Fruit fly (Drosophila melanogaster) whole organism, embryonic: ENCODE data around the gene CG17028.
A peak's percentile ranks its signal among the peaks of the same experiment; 100 is the strongest.

Experiments used
- Adf1 ChIP-seq: fragments of 200-800 bp; sonication (Bioruptor generic); IDR thresholded peaks from 2 replicates; pipeline ENCODE4 v1.3.6; 2022; ENCODE audit warnings: missing biosample characterization, missing genetic modification characterization
- BtbVII ChIP-seq: fragments of 200-800 bp; sonication (Bioruptor generic); optimal IDR thresholded peaks from 3 replicates; lab custom pipeline; 2017; ENCODE audit warnings: missing biosample characterization, mild to moderate bottlenecking, missing genetic modification characterization
- CG10274 ChIP-seq: fragments of 200-800 bp; sonication (Bioruptor generic); optimal IDR thresholded peaks from 3 replicates; lab custom pipeline; 2017; ENCODE audit warnings: missing biosample characterization, mild to moderate bottlenecking, missing genetic modification characterization
- CG12391 ChIP-seq: fragments of 200-800 bp; sonication (Bioruptor generic); optimal IDR thresholded peaks from 3 replicates; lab custom pipeline; 2018; ENCODE audit warnings: missing biosample characterization, mild to moderate bottlenecking, missing genetic modification characterization, moderate library complexity
- CG15011 ChIP-seq: fragments of 200-800 bp; sonication (Bioruptor generic); optimal IDR thresholded peaks from 3 replicates; lab custom pipeline; 2018; ENCODE audit warnings: missing biosample characterization, mild to moderate bottlenecking, missing genetic modification characterization
- CG17385 ChIP-seq: fragments of 200-800 bp; sonication (Bioruptor generic); optimal IDR thresholded peaks from 3 replicates; lab custom pipeline; 2018; ENCODE audit warnings: missing biosample characterization, mild to moderate bottlenecking, missing genetic modification characterization
- CG18619 ChIP-seq: fragments of 200-800 bp; sonication (Bioruptor generic); optimal IDR thresholded peaks from 3 replicates; lab custom pipeline; 2017; ENCODE audit warnings: missing biosample characterization, mild to moderate bottlenecking, missing genetic modification characterization
- CG31365 ChIP-seq: fragments of 200-800 bp; sonication (Bioruptor generic); optimal IDR thresholded peaks from 2 replicates; lab custom pipeline; 2018; ENCODE audit warnings: missing biosample characterization, mild to moderate bottlenecking, missing genetic modification characterization
- CG3163 ChIP-seq: fragments of 200-800 bp; sonication (Bioruptor generic); optimal IDR thresholded peaks from 3 replicates; lab custom pipeline; 2016; ENCODE audit warnings: missing biosample characterization, missing genetic modification characterization
- CG33213 ChIP-seq: fragments of 200-800 bp; sonication (Bioruptor generic); optimal IDR thresholded peaks from 3 replicates; lab custom pipeline; 2016; ENCODE audit warnings: missing biosample characterization, missing genetic modification characterization
- CG42726 ChIP-seq: fragments of 200-800 bp; sonication (Bioruptor generic); IDR thresholded peaks from 2 replicates; pipeline ENCODE4 v1.3.6; 2022; ENCODE audit warnings: missing biosample characterization, missing genetic modification characterization; ENCODE audit not compliant: partially characterized antibody
- CG7839 ChIP-seq: fragments of 200-800 bp; sonication (Bioruptor generic); optimal IDR thresholded peaks from 3 replicates; lab custom pipeline; 2018; ENCODE audit warnings: missing biosample characterization, mild to moderate bottlenecking, missing genetic modification characterization, moderate library complexity
- CG8281 ChIP-seq: fragments of 200-800 bp; sonication (Bioruptor generic); optimal IDR thresholded peaks from 2 replicates; lab custom pipeline; 2018; ENCODE audit warnings: missing biosample characterization, mild to moderate bottlenecking, missing genetic modification characterization, moderate library complexity
- CkIIα-i1 ChIP-seq: fragments of 200-800 bp; sonication (Bioruptor generic); IDR thresholded peaks from 2 replicates; pipeline ENCODE4 v1.3.6; 2022; ENCODE audit warnings: missing biosample characterization, missing genetic modification characterization
- Dbx ChIP-seq: fragments of 200-800 bp; sonication (Bioruptor generic); IDR thresholded peaks from 3 replicates; pipeline ENCODE4 v1.3.6; 2022; ENCODE audit warnings: missing biosample characterization, missing genetic modification characterization
- Elba2 ChIP-seq: fragments of 200-800 bp; sonication (Bioruptor generic); optimal IDR thresholded peaks from 3 replicates; lab custom pipeline; 2016; ENCODE audit warnings: missing biosample characterization, missing genetic modification characterization
- HHEX ChIP-seq: fragments of 200-800 bp; sonication (Bioruptor generic); optimal IDR thresholded peaks from 3 replicates; lab custom pipeline; 2017; ENCODE audit warnings: missing biosample characterization, mild to moderate bottlenecking, missing genetic modification characterization, missing genetic modification reagents
- HLH4C ChIP-seq: fragments of 200-800 bp; sonication (Bioruptor generic); IDR thresholded peaks from 3 replicates; pipeline ENCODE4 v1.3.6; 2022; ENCODE audit warnings: missing biosample characterization, missing genetic modification characterization; ENCODE audit not compliant: partially characterized antibody
- Hand ChIP-seq: fragments of 200-800 bp; sonication (Bioruptor generic); optimal IDR thresholded peaks from 2 replicates; lab custom pipeline; 2017; ENCODE audit warnings: mild to moderate bottlenecking, missing biosample characterization, missing genetic modification reagents, missing genetic modification characterization
- Meics ChIP-seq: fragments of 200-800 bp; sonication (Bioruptor generic); optimal IDR thresholded peaks from 2 replicates; lab custom pipeline; 2017; ENCODE audit warnings: missing biosample characterization, mild to moderate bottlenecking, missing genetic modification characterization
- Oaz ChIP-seq: fragments of 200-800 bp; sonication (Bioruptor generic); IDR thresholded peaks from 2 replicates; pipeline ENCODE4 v1.3.6; 2022; ENCODE audit warnings: missing biosample characterization, missing genetic modification characterization
- Ptx1 ChIP-seq: fragments of 200-800 bp; sonication (Bioruptor generic); IDR thresholded peaks from 2 replicates; pipeline ENCODE4 v1.3.6; 2022; ENCODE audit warnings: missing biosample characterization, missing genetic modification characterization
- Xbp1 ChIP-seq: fragments of 200-800 bp; sonication (Bioruptor generic); optimal IDR thresholded peaks from 3 replicates; lab custom pipeline; 2016; ENCODE audit warnings: missing biosample characterization, mild to moderate bottlenecking, missing genetic modification characterization
- YL-1 ChIP-seq: fragments of 200-800 bp; sonication (Bioruptor generic); optimal IDR thresholded peaks from 3 replicates; lab custom pipeline; 2017; ENCODE audit warnings: missing biosample characterization, mild to moderate bottlenecking, missing genetic modification characterization
- ase ChIP-seq: fragments of 200-800 bp; sonication (Bioruptor generic); IDR thresholded peaks from 3 replicates; pipeline ENCODE4 v1.3.6; 2022; ENCODE audit warnings: missing biosample characterization, missing genetic modification characterization
- chif ChIP-seq, 2 experiments: fragments of 200-800 bp; sonication (Bioruptor generic); optimal IDR thresholded peaks; 3 replicates each; lab custom pipeline; 2016; ENCODE audit warnings: missing biosample characterization in 2 of 2, missing genetic modification characterization in 2 of 2
- chm ChIP-seq: fragments of 200-800 bp; sonication (Bioruptor generic); IDR thresholded peaks from 2 replicates; pipeline ENCODE4 v1.3.6; 2022; ENCODE audit warnings: missing biosample characterization, missing genetic modification characterization
- cwo ChIP-seq: fragments of 200-800 bp; sonication (Bioruptor generic); optimal IDR thresholded peaks from 3 replicates; lab custom pipeline; 2017; ENCODE audit warnings: missing biosample characterization, missing genetic modification characterization, mild to moderate bottlenecking, moderate library complexity, missing genetic modification reagents
- dysf ChIP-seq: fragments of 200-800 bp; sonication (Bioruptor generic); IDR thresholded peaks from 3 replicates; pipeline ENCODE4 v1.3.6; 2022; ENCODE audit warnings: missing biosample characterization, missing genetic modification characterization
- hbn ChIP-seq: fragments of 200-800 bp; sonication (Bioruptor generic); IDR thresholded peaks from 2 replicates; pipeline ENCODE4 v1.3.6; 2022; ENCODE audit warnings: missing biosample characterization, missing genetic modification characterization; ENCODE audit not compliant: partially characterized antibody
- her ChIP-seq: fragments of 200-800 bp; sonication (Bioruptor generic); optimal IDR thresholded peaks from 2 replicates; lab custom pipeline; 2016; ENCODE audit warnings: missing biosample characterization, missing genetic modification characterization
- hkb ChIP-seq, 2 experiments: fragments of 200-800 bp in 1 of 2; fragments of >200 bp in 1 of 2; sonication (Bioruptor generic) in 1 of 2; IDR thresholded peaks in 1 of 2; optimal IDR thresholded peaks in 1 of 2; 2 replicates each; pipeline versions ENCODE4 v1.3.6 to Lab custom; 2017 to 2022; ENCODE audit warnings: missing biosample characterization in 1 of 2, missing genetic modification characterization in 1 of 2
- insv ChIP-seq, 2 experiments: fragments of 200-800 bp; sonication (Bioruptor generic); optimal IDR thresholded peaks; 3 replicates each; lab custom pipeline; 2016 to 2018; ENCODE audit warnings: missing biosample characterization in 2 of 2, missing genetic modification characterization in 2 of 2
- nau ChIP-seq: fragments of 200-800 bp; sonication (Bioruptor generic); optimal IDR thresholded peaks from 3 replicates; lab custom pipeline; 2017; ENCODE audit warnings: missing biosample characterization, mild to moderate bottlenecking, missing genetic modification characterization, missing genetic modification reagents
- nmo ChIP-seq: fragments of 200-800 bp; sonication (Bioruptor generic); optimal IDR thresholded peaks from 2 replicates; lab custom pipeline; 2018; ENCODE audit warnings: missing biosample characterization, mild to moderate bottlenecking, missing genetic modification characterization, moderate library complexity
- otp ChIP-seq: fragments of 200-800 bp; sonication (Bioruptor generic); IDR thresholded peaks from 3 replicates; pipeline ENCODE4, ENCODE4 v1.3.6; 2022; ENCODE audit warnings: missing biosample characterization, missing genetic modification characterization
- pho ChIP-seq: fragments of 200-800 bp; sonication (Bioruptor generic); optimal IDR thresholded peaks from 2 replicates; lab custom pipeline; 2016; ENCODE audit warnings: missing biosample characterization, missing genetic modification characterization
- psq ChIP-seq: fragments of 200-800 bp; sonication (Bioruptor generic); optimal IDR thresholded peaks from 2 replicates; lab custom pipeline; 2017; ENCODE audit warnings: missing biosample characterization, missing genetic modification characterization
- repo ChIP-seq: fragments of 200-800 bp; sonication (Bioruptor generic); optimal IDR thresholded peaks from 2 replicates; lab custom pipeline; 2016; ENCODE audit warnings: missing biosample characterization, missing genetic modification characterization
- sd ChIP-seq: fragments of 200-800 bp; sonication (Bioruptor generic); optimal IDR thresholded peaks from 3 replicates; lab custom pipeline; 2018; ENCODE audit warnings: missing biosample characterization, mild to moderate bottlenecking, missing genetic modification characterization, moderate library complexity

Gene CG17028

dm6 chr3L:16011319-16012210 is 33.2 kb downstream of the CG17028 start, which contains the start of gene mib1 (continued):
- TF ChIP-seq repo (GFP tag; lab: Kevin White, UChicago), result no peak
- TF ChIP-seq psq (GFP tag; lab: Kevin White, UChicago), result peak; percentile 11
- TF ChIP-seq CkIIα-i1 (GFP tag; lab: Robert Waterston, UW), result no peak
- TF ChIP-seq nmo (GFP tag; lab: Kevin White, UChicago), result peak; percentile 90
- TF ChIP-seq YL-1 (GFP tag; lab: Kevin White, UChicago), result peak; percentile 91
- TF ChIP-seq Elba2 (GFP tag; lab: Kevin White, UChicago), result no peak
- peak; percentile 38; the same call in 1 of the 2 replicates for TF ChIP-seq Adf1 (GFP tag; lab: Robert Waterston, UW)
- peak; percentile 38 for TF ChIP-seq pho
- TF ChIP-seq Meics (GFP tag; lab: Kevin White, UChicago), result peak; percentile 13
- peak; percentile 99 for TF ChIP-seq sd
- TF ChIP-seq CG17385 (GFP tag; lab: Kevin White, UChicago), result peak; percentile 6
- peak; percentile 91 for TF ChIP-seq hbn (GFP tag; lab: Robert Waterston, UW)
- no peak for TF ChIP-seq Oaz (GFP tag; lab: Robert Waterston, UW)
- no peak for TF ChIP-seq CG10274 (GFP tag; lab: Kevin White, UChicago)
- peak; percentile 3 for TF ChIP-seq cwo
- TF ChIP-seq Hand (GFP tag; lab: Kevin White, UChicago), result no peak
- peak in 1 of 2 experiments; percentile 15 for TF ChIP-seq chif (GFP tag; optimal IDR thresholded peaks at IDR 0.05; lab: Kevin White, UChicago)
- TF ChIP-seq otp (GFP tag; lab: Robert Waterston, UW), result no peak
- TF ChIP-seq BtbVII (GFP tag; lab: Kevin White, UChicago), result no peak
- peak; percentile 60 for TF ChIP-seq CG31365
- peak; percentile 28 for TF ChIP-seq HHEX (GFP tag; lab: Kevin White, UChicago)
- TF ChIP-seq chm, result peak; percentile 68; the same call in 1 of the 2 replicates
- peak in 1 of 2 experiments; percentile 19 for TF ChIP-seq insv (GFP tag; optimal IDR thresholded peaks at IDR 0.05; lab: Kevin White, UChicago)
- no peak for TF ChIP-seq hkb (optimal IDR thresholded peaks at IDR 0.05; lab: Kevin White, UChicago)
- TF ChIP-seq hkb (GFP tag; IDR thresholded peaks at IDR 0.05; lab: Robert Waterston, UW), result 0 out of 2 replicates have a peak, but pooled peaks have one; percentile 13
- TF ChIP-seq HLH4C (GFP tag; lab: Robert Waterston, UW), result peak; percentile 84
- TF ChIP-seq CG33213 (GFP tag; lab: Kevin White, UChicago), result peak; percentile 86
- TF ChIP-seq CG15011, result no peak
- TF ChIP-seq nau (GFP tag; lab: Kevin White, UChicago), result no peak
- TF ChIP-seq her (GFP tag; lab: Kevin White, UChicago), result peak; percentile 6
- TF ChIP-seq CG7839 (tag; lab: Kevin White, UChicago), result no peak
- TF ChIP-seq CG42726, result peak; percentile 94
- TF ChIP-seq CG18619 (GFP tag; lab: Kevin White, UChicago), result no peak
- TF ChIP-seq Dbx (GFP tag; lab: Robert Waterston, UW), result 0 out of 3 replicates have a peak, but pooled peaks have one; percentile 5
- peak; percentile 26; the same call in 1 of the 2 replicates for TF ChIP-seq Ptx1 (GFP tag; lab: Robert Waterston, UW)
- peak; percentile 27; the same call in 1 of the 3 replicates for TF ChIP-seq dysf (GFP tag; lab: Robert Waterston, UW)
- peak; percentile 41 for TF ChIP-seq CG3163 (GFP tag; lab: Kevin White, UChicago)
- peak; percentile 21 for TF ChIP-seq Xbp1 (GFP tag; lab: Kevin White, UChicago)
- TF ChIP-seq ase, result no peak
- peak; percentile 65 for TF ChIP-seq CG12391
- TF ChIP-seq CG8281 (tag; lab: Kevin White, UChicago), result no peak
